Worm (Caenorhabditis elegans) whole organism, young adult: ENCODE measurements around the gene cgp-1.

Source experiments
- D2030.7 ChIP-seq: fragments of 200-800 bp; sonication (Bioruptor generic); IDR thresholded peaks from 2 replicates; pipeline ENCODE4 v1.3.6; 2022; ENCODE audit warnings: missing genetic modification reagents, missing genetic modification characterization, missing compliant biosample characterization
- F57A8.1 ChIP-seq: fragments of 200-800 bp; sonication (Bioruptor generic); optimal IDR thresholded peaks from 2 replicates; lab custom pipeline; 2018; ENCODE audit warnings: mild to moderate bottlenecking, missing genetic modification characterization, moderate library complexity, missing compliant biosample characterization
- F57C9.4 ChIP-seq: sonication (generic microtip); optimal IDR thresholded peaks from 2 replicates; lab custom pipeline; 2017; ENCODE audit warnings: mild to moderate bottlenecking, missing genetic modification characterization, missing compliant biosample characterization
- K12H6.12 ChIP-seq: fragments of 200-800 bp; sonication (Bioruptor generic); optimal IDR thresholded peaks from 2 replicates; lab custom pipeline; 2018; ENCODE audit warnings: mild to moderate bottlenecking, missing genetic modification characterization, missing compliant biosample characterization
- T26A5.8 ChIP-seq: sonication (generic microtip); optimal IDR thresholded peaks from 2 replicates; lab custom pipeline; 2016; ENCODE audit warnings: missing genetic modification characterization, missing compliant biosample characterization
- Y56A3A.18 ChIP-seq: fragments of 200-800 bp; sonication (Bioruptor generic); IDR thresholded peaks from 2 replicates; pipeline ENCODE4 v1.3.6; 2022; ENCODE audit warnings: missing genetic modification reagents, missing genetic modification characterization, missing compliant biosample characterization
- Y67H2A.10 ChIP-seq: fragments of 200-800 bp; sonication (Bioruptor generic); conservative IDR thresholded peaks from 2 replicates; pipeline ENCODE4 v1.3.6; 2022; ENCODE audit warnings: missing genetic modification reagents, missing genetic modification characterization, missing compliant biosample characterization
- Y79H2A.3 ChIP-seq: fragments of 200-800 bp; sonication (Bioruptor generic); conservative IDR thresholded peaks from 2 replicates; pipeline ENCODE4 v1.3.6; 2022; ENCODE audit warnings: missing genetic modification reagents, missing genetic modification characterization, missing compliant biosample characterization
- akir-1 ChIP-seq: fragments of 200-800 bp; sonication (Bioruptor generic); optimal IDR thresholded peaks from 2 replicates; lab custom pipeline; 2018; ENCODE audit warnings: mild to moderate bottlenecking, missing genetic modification characterization, moderate library complexity, missing compliant biosample characterization
- aptf-2 ChIP-seq: fragments of 200-800 bp; sonication (Bioruptor generic); conservative IDR thresholded peaks from 2 replicates; pipeline ENCODE4 v1.3.6; 2022; ENCODE audit warnings: missing genetic modification reagents, missing genetic modification characterization, missing compliant biosample characterization
- atf-7 ChIP-seq: sonication (generic microtip); optimal IDR thresholded peaks from 2 replicates; lab custom pipeline; 2017; ENCODE audit warnings: mild to moderate bottlenecking, missing genetic modification characterization, missing compliant biosample characterization
- athp-1 ChIP-seq: sonication (generic microtip); optimal IDR thresholded peaks from 2 replicates; lab custom pipeline; 2017; ENCODE audit warnings: mild to moderate bottlenecking, missing genetic modification characterization, missing compliant biosample characterization
- ceh-79 ChIP-seq: sonication (generic microtip); optimal IDR thresholded peaks from 2 replicates; lab custom pipeline; 2017; ENCODE audit warnings: mild to moderate bottlenecking, missing genetic modification characterization, missing compliant biosample characterization
- ets-4 ChIP-seq: fragments of 200-800 bp; sonication (Bioruptor generic); optimal IDR thresholded peaks from 2 replicates; lab custom pipeline; 2018; ENCODE audit warnings: mild to moderate bottlenecking, missing genetic modification characterization, missing compliant biosample characterization
- fkh-3 ChIP-seq: sonication (generic microtip); optimal IDR thresholded peaks from 2 replicates; lab custom pipeline; 2016; ENCODE audit warnings: mild to moderate bottlenecking, missing genetic modification characterization, missing compliant biosample characterization
- hlh-12 ChIP-seq: sonication (generic microtip); optimal IDR thresholded peaks from 2 replicates; lab custom pipeline; 2016; ENCODE audit warnings: missing genetic modification characterization, missing compliant biosample characterization
- hlh-26 ChIP-seq: fragments of 200-800 bp; sonication (Bioruptor generic); conservative IDR thresholded peaks from 2 replicates; pipeline ENCODE4 v1.3.6; 2022; ENCODE audit warnings: missing genetic modification reagents, missing genetic modification characterization, missing compliant biosample characterization
- hmg-1.2 ChIP-seq: fragments of 200-800 bp; sonication (Bioruptor generic); IDR thresholded peaks from 2 replicates; pipeline ENCODE4 v1.3.6; 2022; ENCODE audit warnings: missing genetic modification reagents, missing genetic modification characterization, missing compliant biosample characterization
- lin-35 ChIP-seq, 3 experiments: fragments of 150-350 bp in 2 of 3; sonication (generic microtip) in 1 of 3; optimal IDR thresholded peaks; 2 replicates each; lab custom pipeline; 2014 to 2018; ENCODE audit warnings: missing biosample characterization in 3 of 3, missing genetic modification characterization in 3 of 3, missing genetic modification reagents in 3 of 3
- lin-40 ChIP-seq: sonication (generic microtip); optimal IDR thresholded peaks from 2 replicates; lab custom pipeline; 2016; ENCODE audit warnings: missing genetic modification characterization, mild to moderate bottlenecking, missing compliant biosample characterization, missing genotype, missing genetic modification reagents
- lir-1 ChIP-seq: fragments of 200-800 bp; sonication (Bioruptor generic); conservative IDR thresholded peaks from 2 replicates; pipeline ENCODE4 v1.3.6; 2022; ENCODE audit warnings: missing genetic modification reagents, missing genetic modification characterization, missing compliant biosample characterization
- madf-3 ChIP-seq: fragments of 200-800 bp; sonication (Bioruptor generic); IDR thresholded peaks from 2 replicates; pipeline ENCODE4 v1.3.6; 2022; ENCODE audit warnings: missing genetic modification reagents, missing genetic modification characterization, missing compliant biosample characterization
- madf-6 ChIP-seq: fragments of 200-800 bp; sonication (Bioruptor generic); IDR thresholded peaks from 2 replicates; pipeline ENCODE4 v1.3.6; 2022; ENCODE audit warnings: missing genetic modification reagents, missing genetic modification characterization, missing compliant biosample characterization
- mcd-1 ChIP-seq: fragments of 200-800 bp; sonication (Bioruptor generic); IDR thresholded peaks from 2 replicates; pipeline ENCODE4 v1.3.6; 2022; ENCODE audit warnings: missing genetic modification reagents, missing genetic modification characterization, missing compliant biosample characterization
- mel-28 ChIP-seq: sonication (generic microtip); optimal IDR thresholded peaks from 2 replicates; lab custom pipeline; 2016; ENCODE audit warnings: borderline replicate concordance, mild to moderate bottlenecking, missing genetic modification characterization, missing compliant biosample characterization
- nfyb-1 ChIP-seq: fragments of 200-800 bp; sonication (Bioruptor generic); IDR thresholded peaks from 2 replicates; pipeline ENCODE4 v1.3.6; 2022; ENCODE audit warnings: missing genetic modification reagents, missing genetic modification characterization, missing compliant biosample characterization
- nhr-120 ChIP-seq: fragments of 200-800 bp; sonication (Bioruptor generic); IDR thresholded peaks from 2 replicates; pipeline ENCODE4 v1.3.6; 2022; ENCODE audit warnings: missing genetic modification characterization, missing compliant biosample characterization
- nhr-27 ChIP-seq: fragments of 200-800 bp; sonication (Bioruptor generic); optimal IDR thresholded peaks from 2 replicates; lab custom pipeline; 2018; ENCODE audit warnings: mild to moderate bottlenecking, missing genetic modification characterization, moderate library complexity, missing compliant biosample characterization
- pha-4 ChIP-seq: fragments of 150-350 bp; sonication (generic microtip); optimal IDR thresholded peaks from 2 replicates; lab custom pipeline; 2014; ENCODE audit warnings: missing biosample characterization, missing genetic modification reagents, missing genetic modification characterization
- rcor-1 ChIP-seq: fragments of 200-800 bp; sonication (Bioruptor generic); IDR thresholded peaks from 2 replicates; pipeline ENCODE4 v1.3.6; 2022; ENCODE audit warnings: missing genetic modification reagents, missing genetic modification characterization, missing compliant biosample characterization
- repo-1 ChIP-seq: sonication (generic microtip); optimal IDR thresholded peaks from 2 replicates; lab custom pipeline; 2017; ENCODE audit warnings: mild to moderate bottlenecking, missing genetic modification characterization, missing compliant biosample characterization
- sdz-38 ChIP-seq: sonication (generic microtip); optimal IDR thresholded peaks from 2 replicates; lab custom pipeline; 2016; ENCODE audit warnings: missing genotype, missing genetic modification characterization, missing compliant biosample characterization
- snpc-1.1 ChIP-seq: sonication (generic microtip); optimal IDR thresholded peaks from 2 replicates; lab custom pipeline; 2017; ENCODE audit warnings: missing genetic modification characterization, mild to moderate bottlenecking, missing compliant biosample characterization, antibody characterized with exemption, moderate library complexity, missing genotype, missing genetic modification reagents; ENCODE audit not compliant: insufficient read depth
- snpc-1.3 ChIP-seq: sonication (generic microtip); optimal IDR thresholded peaks from 2 replicates; lab custom pipeline; 2017; ENCODE audit warnings: missing genetic modification characterization, mild to moderate bottlenecking, missing compliant biosample characterization, antibody characterized with exemption, moderate library complexity, missing genotype, missing genetic modification reagents; ENCODE audit not compliant: insufficient read depth
- snpc-4 ChIP-seq, 5 experiments: fragments of 150-350 bp in 1 of 5; sonication (generic microtip) in 4 of 5; optimal IDR thresholded peaks; 2 replicates each; lab custom pipeline; 2014 to 2018; ENCODE audit warnings: missing genetic modification characterization in 5 of 5, missing biosample characterization in 3 of 5, antibody characterized with exemption in 2 of 5, mild to moderate bottlenecking in 2 of 5, missing compliant biosample characterization in 2 of 5, missing genotype in 2 of 5, moderate library complexity in 2 of 5, missing genetic modification reagents in 1 of 5
- tbp1 ChIP-seq: fragments of 200-800 bp; sonication (Bioruptor generic); optimal IDR thresholded peaks from 2 replicates; lab custom pipeline; 2018; ENCODE audit warnings: mild to moderate bottlenecking, missing genetic modification characterization, missing compliant biosample characterization
- tlf-1 ChIP-seq: fragments of 200-800 bp; sonication (Bioruptor generic); optimal IDR thresholded peaks from 2 replicates; lab custom pipeline; 2018; ENCODE audit warnings: mild to moderate bottlenecking, missing genetic modification characterization, missing compliant biosample characterization
- xnd-1 ChIP-seq: sonication (generic microtip); optimal IDR thresholded peaks from 2 replicates; lab custom pipeline; 2016; ENCODE audit warnings: missing genotype, missing genetic modification reagents, missing genetic modification characterization, missing compliant biosample characterization
- zfh-2 ChIP-seq: fragments of 200-800 bp; sonication (Bioruptor generic); conservative IDR thresholded peaks from 2 replicates; pipeline ENCODE4 v1.3.6; 2022; ENCODE audit warnings: missing genetic modification reagents, missing genetic modification characterization, missing compliant biosample characterization
- ztf-22 ChIP-seq: fragments of 200-800 bp; sonication (Bioruptor generic); optimal IDR thresholded peaks from 2 replicates; lab custom pipeline; 2018; ENCODE audit warnings: mild to moderate bottlenecking, missing genetic modification characterization, moderate library complexity, missing compliant biosample characterization
- ztf-26 ChIP-seq: sonication (generic microtip); optimal IDR thresholded peaks from 2 replicates; lab custom pipeline; 2017; ENCODE audit warnings: missing genetic modification characterization, missing compliant biosample characterization
- ztf-6 ChIP-seq: fragments of 200-800 bp; sonication (Bioruptor generic); IDR thresholded peaks from 2 replicates; pipeline ENCODE4 v1.3.6; 2022; ENCODE audit warnings: missing genetic modification reagents, missing genetic modification characterization, missing compliant biosample characterization

The cgp-1 gene

ce11 chrV:137667-138066, 15.1 kb upstream of the cgp-1 start:
- TF ChIP-seq zfh-2 (GFP tag; lab: Robert Waterston, UW) (peak; percentile 58; the same call in 1 of the 2 replicates), Y56A3A.18 (GFP tag; lab: Robert Waterston, UW) (no peak)

- TF ChIP-seq F57C9.4 = no peak
- no peak for TF ChIP-seq Y67H2A.10 (GFP tag; lab: Robert Waterston, UW)
- no peak for TF ChIP-seq nfyb-1 (GFP tag; lab: Robert Waterston, UW)
- TF ChIP-seq hlh-26 (GFP tag; lab: Robert Waterston, UW) = no peak
- TF ChIP-seq pha-4 = no peak
- no peak for TF ChIP-seq snpc-4 (GFP tag; optimal IDR thresholded peaks at IDR 0.05; lab: Kevin White, UChicago)
- TF ChIP-seq snpc-4 (tag; optimal IDR thresholded peaks at IDR 0.05; lab: Kevin White, UChicago) = no peak
- peak; percentile 51; the same call in 1 of the 2 replicates for TF ChIP-seq zfh-2 (GFP tag; lab: Robert Waterston, UW)
These were observed 7.6 kb upstream of the cgp-1 start for ce11 chrV:130186-130585.

ce11 chrV:127882-128281, 5.3 kb upstream of the cgp-1 start, which contains the start of the genes W03F9.2 and sftb-2:
W03F9.2 (minus strand) TSS chrV:128034.
sftb-2 (plus strand) TSS chrV:128237.
- TF ChIP-seq mel-28 (tag; lab: Kevin White, UChicago) (no peak), F57C9.4 (no peak), akir-1 (GFP tag; lab: Kevin White, UChicago) (no peak), lin-40 (tag; lab: Kevin White, UChicago) (peak; percentile 19), madf-6 (GFP tag; lab: Robert Waterston, UW) (peak; percentile 46; the same call in 1 of the 2 replicates), hmg-1.2 (peak; percentile 93), mcd-1 (GFP tag; lab: Robert Waterston, UW) (peak; percentile 13; the same call in 1 of the 2 replicates), snpc-1.3 (tag; lab: Kevin White, UChicago) (peak; percentile 1), ceh-79 (tag; lab: Kevin White, UChicago) (no peak), fkh-3 (no peak), D2030.7 (GFP tag; lab: Robert Waterston, UW) (peak; percentile 47; the same call in 1 of the 2 replicates), tlf-1 (GFP tag; lab: Kevin White, UChicago) (no peak), athp-1 (tag; lab: Kevin White, UChicago) (no peak), lin-35 (GFP tag; optimal IDR thresholded peaks at IDR 0.05; lab: Kevin White, UChicago) (no peak)

- TF ChIP-seq akir-1 (GFP tag; lab: Kevin White, UChicago) (no peak), hlh-12 (tag; lab: Kevin White, UChicago) (no peak), ets-4 (GFP tag; lab: Kevin White, UChicago) (no peak), ztf-26 (tag; lab: Kevin White, UChicago) (peak; percentile 27), rcor-1 (GFP tag; lab: Robert Waterston, UW) (peak; percentile 71), nhr-27 (tag; lab: Kevin White, UChicago) (no peak), F57C9.4 (no peak), Y79H2A.3 (GFP tag; lab: Robert Waterston, UW) (no peak), K12H6.12 (tag; lab: Kevin White, UChicago) (no peak), F57A8.1 (GFP tag; lab: Kevin White, UChicago) (no peak), T26A5.8 (tag; lab: Kevin White, UChicago) (no peak), repo-1 (tag; lab: Kevin White, UChicago) (no peak), ztf-6 (GFP tag; lab: Robert Waterston, UW) (no peak), aptf-2 (GFP tag; lab: Robert Waterston, UW) (no peak), tbp1 (GFP tag; lab: Kevin White, UChicago) (peak; percentile 40), ztf-22 (GFP tag; lab: Kevin White, UChicago) (no peak), atf-7 (tag; lab: Kevin White, UChicago) (no peak), madf-3 (no peak), ceh-79 (tag; lab: Kevin White, UChicago) (no peak), snpc-1.1 (tag; lab: Kevin White, UChicago) (peak; percentile 30), tlf-1 (GFP tag; lab: Kevin White, UChicago) (peak; percentile 48), nhr-120 (GFP tag; lab: Robert Waterston, UW) (no peak), lir-1 (GFP tag; lab: Robert Waterston, UW) (0 out of 2 replicates have a peak, but pooled peaks have one; percentile 23), xnd-1 (no peak), sdz-38 (tag; lab: Kevin White, UChicago) (no peak)
These were observed 4.0 kb upstream of the cgp-1 start, which contains the start of gene W03F9.1 for ce11 chrV:126610-127009. W03F9.1 (minus strand) TSS chrV:126718.
